Worm (Caenorhabditis elegans): ENCODE data around the gene E02H1.6.

E02H1.6 gene

ce11 chrII:9617902-9618245 lies 21.4 kb downstream of the E02H1.6 start:
- TF ChIP-seq scrt-1 (GFP tag; IDR thresholded peaks at IDR 0.05) (no peak), sea-1 (GFP tag; conservative IDR thresholded peaks at IDR 0.05) (no peak), ceh-13 (GFP tag; optimal IDR thresholded peaks at IDR 0.05) (no peak), tbx-37 (GFP tag; conservative IDR thresholded peaks at IDR 0.05) (no peak), hmbx-1 (tag; optimal IDR thresholded peaks at IDR 0.05) (no peak), pes-1 (GFP tag; IDR thresholded peaks at IDR 0.05) (no peak), tbx-11 (GFP tag; IDR thresholded peaks at IDR 0.05) (no peak), B0310.2 (tag; optimal IDR thresholded peaks at IDR 0.05) (no peak), F13C5.2 (tag; optimal IDR thresholded peaks at IDR 0.05) (no peak), ceh-36 (tag; optimal IDR thresholded peaks at IDR 0.05) (no peak), hnd-1 (tag; optimal IDR thresholded peaks at IDR 0.05) (no peak), ama-1 (optimal IDR thresholded peaks at IDR 0.05) (no peak), hmg-4 (GFP tag; optimal IDR thresholded peaks at IDR 0.05) (no peak), flt-1 (GFP tag; IDR thresholded peaks at IDR 0.05) (no peak), ets-7 (tag; optimal IDR thresholded peaks at IDR 0.05) (no peak), tra-4 (tag; optimal IDR thresholded peaks at IDR 0.05) (no peak), aly-1 (tag; optimal IDR thresholded peaks at IDR 0.05) (no peak)

DNA sequence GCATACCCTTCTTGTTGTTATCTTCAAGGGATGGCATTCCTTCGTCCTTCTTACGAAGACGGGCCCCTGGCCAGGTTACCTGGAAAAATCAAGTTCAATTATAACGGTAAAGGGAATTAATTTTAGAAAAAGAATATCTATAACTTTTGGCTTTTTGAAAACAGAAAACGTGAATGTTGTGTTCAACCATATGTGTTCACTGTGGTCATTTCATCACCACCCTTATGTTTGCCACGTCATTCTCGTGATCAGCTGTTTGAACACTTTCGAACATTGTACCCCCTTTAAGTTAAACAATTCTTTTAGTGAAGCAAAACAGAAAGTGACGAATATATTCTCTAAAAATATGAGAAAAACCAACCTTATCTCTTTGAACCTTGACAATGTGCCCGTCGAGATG lies 22.3 kb downstream of the E02H1.6 start:
- TF ChIP-seq hmbx-1 (tag; optimal IDR thresholded peaks at IDR 0.05) (no peak), tra-4 (tag; optimal IDR thresholded peaks at IDR 0.05) (no peak), tbx-37 (GFP tag; conservative IDR thresholded peaks at IDR 0.05) (no peak), aly-1 (tag; optimal IDR thresholded peaks at IDR 0.05) (no peak)

DNA sequence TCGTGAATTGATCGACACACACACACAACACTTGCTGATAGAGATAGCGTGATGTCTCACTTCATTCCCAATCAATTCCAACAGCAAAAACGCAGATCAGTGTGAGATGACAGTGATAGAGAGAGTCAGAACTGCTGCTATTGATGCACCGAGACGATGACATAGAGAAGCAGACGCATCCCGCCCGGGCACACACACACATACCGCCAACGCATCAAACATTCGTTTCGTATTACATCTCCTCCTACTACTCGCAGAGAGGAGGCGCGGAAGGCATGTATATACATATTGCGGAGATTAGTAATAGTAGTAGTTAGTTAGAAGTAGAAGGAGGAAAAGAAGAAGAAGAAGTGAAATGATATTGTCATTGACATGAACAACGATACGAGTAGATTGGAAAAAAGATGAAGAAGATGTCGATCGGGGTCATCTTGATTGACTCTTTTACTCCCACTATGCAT lies 22.9 kb downstream of the E02H1.6 start:
- TF ChIP-seq tra-4 (tag; optimal IDR thresholded peaks at IDR 0.05) (no peak), scrt-1 (GFP tag; IDR thresholded peaks at IDR 0.05) (no peak), aly-1 (tag; optimal IDR thresholded peaks at IDR 0.05) (no peak), hnd-1 (tag; optimal IDR thresholded peaks at IDR 0.05) (no peak), ceh-36 (tag; optimal IDR thresholded peaks at IDR 0.05) (no peak), sea-1 (GFP tag; conservative IDR thresholded peaks at IDR 0.05) (no peak), pes-1 (GFP tag; IDR thresholded peaks at IDR 0.05) (no peak), hmg-4 (GFP tag; optimal IDR thresholded peaks at IDR 0.05) (no peak), ama-1 (optimal IDR thresholded peaks at IDR 0.05) (no peak)

DNA sequence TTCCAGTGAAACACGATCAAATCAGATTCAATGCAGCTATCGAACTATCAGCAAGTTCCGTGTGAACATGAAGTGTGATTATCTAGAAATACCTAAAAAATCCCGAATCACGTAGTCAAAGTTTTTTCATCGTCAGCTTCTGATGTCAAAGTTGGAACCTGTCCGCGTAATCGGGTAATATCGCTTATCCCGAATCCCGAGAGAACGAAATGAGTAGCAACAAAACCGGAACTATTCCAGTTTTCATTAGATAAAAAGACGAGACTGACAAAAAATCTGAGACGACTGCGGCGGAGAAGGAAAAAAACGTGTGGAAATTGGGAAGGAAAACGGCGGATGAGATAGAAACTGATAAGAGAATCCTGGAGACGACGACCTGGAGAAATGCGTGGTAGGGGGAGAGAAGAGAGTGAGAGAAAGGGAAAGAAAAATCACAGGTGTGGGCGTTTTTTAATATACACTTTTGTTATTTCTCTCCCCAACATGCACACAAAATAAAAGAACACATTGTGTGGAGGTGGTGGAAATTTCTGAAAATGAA lies 23.6 kb downstream of the E02H1.6 start:
- TF ChIP-seq hmg-4 (GFP tag; optimal IDR thresholded peaks at IDR 0.05) (peak; percentile 11), tra-4 (tag; optimal IDR thresholded peaks at IDR 0.05) (no peak), tbx-37 (GFP tag; conservative IDR thresholded peaks at IDR 0.05) (no peak), scrt-1 (GFP tag; IDR thresholded peaks at IDR 0.05) (no peak), ets-7 (tag; optimal IDR thresholded peaks at IDR 0.05) (no peak), ama-1 (optimal IDR thresholded peaks at IDR 0.05) (no peak)

- no peak for TF ChIP-seq tra-4 (tag; optimal IDR thresholded peaks at IDR 0.05)
- TF ChIP-seq aly-1 (tag; optimal IDR thresholded peaks at IDR 0.05) = no peak
- TF ChIP-seq ceh-13 (GFP tag; optimal IDR thresholded peaks at IDR 0.05) = no peak
- TF ChIP-seq sea-1 (GFP tag; conservative IDR thresholded peaks at IDR 0.05) = no peak
- no peak for TF ChIP-seq flt-1 (GFP tag; IDR thresholded peaks at IDR 0.05)
- no peak for TF ChIP-seq pes-1 (GFP tag; IDR thresholded peaks at IDR 0.05)
- no peak for TF ChIP-seq tbx-11 (GFP tag; IDR thresholded peaks at IDR 0.05)
- TF ChIP-seq tbx-37 (GFP tag; conservative IDR thresholded peaks at IDR 0.05) = no peak
- no peak for TF ChIP-seq hmbx-1 (tag; optimal IDR thresholded peaks at IDR 0.05)
These were observed 24.1 kb downstream of the E02H1.6 start for ce11 chrII:9620616-9621015.

DNA sequence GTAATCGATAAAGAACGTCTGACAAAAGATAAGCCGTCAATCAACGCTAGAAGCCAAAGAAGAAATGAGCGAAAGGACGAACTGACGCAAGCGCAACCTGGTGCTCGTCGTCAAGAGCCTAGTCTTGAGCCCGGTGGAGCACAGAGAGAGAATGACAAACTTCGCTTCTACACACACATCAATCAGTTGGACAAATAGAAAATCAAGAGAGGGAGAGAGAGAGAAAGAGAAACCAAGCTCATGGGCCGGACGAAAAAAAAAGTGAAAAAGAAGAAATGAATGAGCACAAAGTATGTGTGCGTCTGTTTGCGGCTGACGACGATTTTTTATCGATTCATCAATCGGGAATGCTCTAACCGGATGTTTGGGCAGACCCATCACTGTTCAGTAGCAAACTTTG lies 24.6 kb downstream of the E02H1.6 start:
- no peak for TF ChIP-seq scrt-1 (GFP tag; IDR thresholded peaks at IDR 0.05)
- no peak for TF ChIP-seq tbx-11 (GFP tag; IDR thresholded peaks at IDR 0.05)
- TF ChIP-seq ceh-13 (GFP tag; optimal IDR thresholded peaks at IDR 0.05) = no peak
- TF ChIP-seq ets-7 (tag; optimal IDR thresholded peaks at IDR 0.05) = no peak
- no peak for TF ChIP-seq flt-1 (GFP tag; IDR thresholded peaks at IDR 0.05)
- TF ChIP-seq tbx-37 (GFP tag; conservative IDR thresholded peaks at IDR 0.05) = no peak
- no peak for TF ChIP-seq tra-4 (tag; optimal IDR thresholded peaks at IDR 0.05)
- TF ChIP-seq pes-1 (GFP tag; IDR thresholded peaks at IDR 0.05) = no peak
- no peak for TF ChIP-seq ama-1 (optimal IDR thresholded peaks at IDR 0.05)
- TF ChIP-seq hmbx-1 (tag; optimal IDR thresholded peaks at IDR 0.05) = no peak
- no peak for TF ChIP-seq hnd-1 (tag; optimal IDR thresholded peaks at IDR 0.05)

DNA sequence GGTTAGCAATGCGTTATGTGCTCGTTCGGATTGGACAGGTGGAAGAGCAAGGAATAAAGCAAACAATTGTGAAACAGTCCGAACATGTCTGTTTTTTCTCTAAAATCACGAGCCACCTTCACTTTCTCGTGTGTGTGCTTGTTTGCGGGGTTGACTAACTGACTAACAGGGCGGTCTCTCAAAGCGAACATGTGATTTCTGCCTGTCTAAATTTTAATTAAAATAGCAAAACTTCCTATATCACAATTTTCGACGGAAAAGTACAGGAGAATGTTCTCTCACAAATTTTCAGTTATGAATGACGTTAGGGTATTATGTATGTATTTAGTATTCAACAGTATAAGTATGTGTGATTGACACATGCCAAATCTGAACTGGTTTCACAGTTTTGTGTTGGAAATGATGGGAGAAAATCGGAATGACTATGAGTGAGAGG lies 25.4 kb downstream of the E02H1.6 start:
- TF ChIP-seq sea-1 (GFP tag; conservative IDR thresholded peaks at IDR 0.05) (no peak), aly-1 (tag; optimal IDR thresholded peaks at IDR 0.05) (no peak), pes-1 (GFP tag; IDR thresholded peaks at IDR 0.05) (no peak), hmbx-1 (tag; optimal IDR thresholded peaks at IDR 0.05) (no peak), ama-1 (optimal IDR thresholded peaks at IDR 0.05) (no peak), ceh-36 (tag; optimal IDR thresholded peaks at IDR 0.05) (no peak), F13C5.2 (tag; optimal IDR thresholded peaks at IDR 0.05) (no peak), hnd-1 (tag; optimal IDR thresholded peaks at IDR 0.05) (no peak), flt-1 (GFP tag; IDR thresholded peaks at IDR 0.05) (no peak), tbx-11 (GFP tag; IDR thresholded peaks at IDR 0.05) (no peak), scrt-1 (GFP tag; IDR thresholded peaks at IDR 0.05) (no peak), B0310.2 (tag; optimal IDR thresholded peaks at IDR 0.05) (no peak), tbx-37 (GFP tag; conservative IDR thresholded peaks at IDR 0.05) (no peak)

DNA sequence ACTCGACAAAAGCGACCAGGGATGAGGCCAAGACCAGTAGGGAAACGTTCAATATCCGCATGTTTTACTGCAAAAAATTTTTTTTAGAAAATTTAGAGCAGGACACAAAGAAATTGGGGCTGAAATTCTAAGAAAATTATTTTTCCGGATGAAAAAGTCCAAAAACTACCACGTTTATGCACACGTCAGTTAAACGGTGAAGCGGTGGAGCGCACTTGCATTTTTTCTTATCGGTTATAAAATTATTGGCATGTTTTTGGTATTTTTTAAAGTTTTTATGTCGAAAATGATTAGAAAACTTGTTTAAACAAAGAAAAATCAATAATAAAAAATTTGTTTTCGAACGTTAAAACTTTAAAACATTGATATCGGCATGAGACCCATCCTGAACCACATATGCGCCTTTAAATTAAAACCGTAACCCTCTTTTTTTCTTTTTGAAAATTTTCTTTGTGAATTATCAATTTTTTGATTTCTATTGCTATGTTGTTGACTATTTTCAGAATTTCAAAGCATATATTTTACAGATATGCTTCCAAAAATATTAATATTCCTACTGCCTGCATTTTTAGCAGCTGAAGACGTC lies 27.7 kb downstream of the E02H1.6 start, which contains the start of the genes dnj-20 and ZK1307.8:
TSS of gene dnj-20 (minus strand) at position 67 of the 586 bp plus-strand sequence.
TSS of gene ZK1307.8 (plus strand) at position 504 of the 586 bp plus-strand sequence.
- no peak for TF ChIP-seq ama-1 (optimal IDR thresholded peaks at IDR 0.05)
- TF ChIP-seq hnd-1 (tag; optimal IDR thresholded peaks at IDR 0.05) = no peak
